Fruit fly (Drosophila melanogaster): ENCODE results near the gene Snx17.

DNA sequence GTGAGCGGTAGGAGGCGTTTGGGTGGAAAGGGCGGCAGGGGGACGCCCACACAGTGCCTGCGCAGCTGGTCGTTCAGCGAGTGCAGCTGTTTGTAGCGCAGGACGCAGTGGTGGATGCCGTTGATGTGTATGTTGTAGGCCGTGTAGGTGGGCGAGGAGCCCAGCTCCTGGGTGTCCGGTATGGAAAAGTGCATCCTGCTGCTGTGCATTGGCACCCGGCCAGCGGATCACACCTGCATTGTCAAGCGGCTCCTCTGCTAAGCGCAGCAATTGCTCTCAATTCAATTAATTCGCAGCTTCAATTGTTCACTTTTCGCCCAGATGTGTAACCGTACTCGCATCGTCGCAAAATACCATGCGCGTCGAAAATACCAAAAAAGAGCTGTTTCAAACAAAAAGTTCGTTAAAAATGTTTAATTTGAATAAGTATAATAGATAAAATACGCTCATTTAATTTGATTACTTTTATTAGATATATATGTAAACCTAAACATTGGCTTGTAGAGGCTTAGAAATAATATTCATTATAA lies at the start of gene Snx17:
- TF ChIP-seq Dll (optimal IDR thresholded peaks at IDR 0.05), result no peak
- TF ChIP-seq pan (optimal IDR thresholded peaks at IDR 0.05), result no peak
- TF ChIP-seq EcR (GFP tag; optimal IDR thresholded peaks at IDR 0.05), result no peak
